Fruit fly (Drosophila melanogaster) whole organism, embryonic: Measurements from ENCODE around the gene CG15772.

Experiments used
- B-H2 ChIP-seq: fragments of 200-800 bp; sonication (Bioruptor generic); optimal IDR thresholded peaks from 2 replicates; lab custom pipeline; 2018; ENCODE audit warnings: missing biosample characterization, mild to moderate bottlenecking, missing genetic modification characterization
- CG10147 ChIP-seq: fragments of 200-800 bp; sonication (Bioruptor generic); optimal IDR thresholded peaks from 2 replicates; lab custom pipeline; 2019; ENCODE audit warnings: missing biosample characterization, mild to moderate bottlenecking, missing genetic modification characterization, moderate library complexity
- CG10979 ChIP-seq: fragments of 200-800 bp; sonication (Bioruptor generic); optimal IDR thresholded peaks from 2 replicates; lab custom pipeline; 2018; ENCODE audit warnings: missing biosample characterization, mild to moderate bottlenecking, missing genetic modification characterization, moderate library complexity
- CG13424 ChIP-seq: fragments of 200-800 bp; sonication (Bioruptor generic); optimal IDR thresholded peaks from 2 replicates; lab custom pipeline; 2019; ENCODE audit warnings: missing biosample characterization, mild to moderate bottlenecking, missing genetic modification characterization, moderate library complexity
- CG14710 ChIP-seq: fragments of 200-800 bp; sonication (Bioruptor generic); optimal IDR thresholded peaks from 3 replicates; lab custom pipeline; 2019; ENCODE audit warnings: missing biosample characterization, mild to moderate bottlenecking, missing genetic modification characterization, moderate library complexity
- CG15073 ChIP-seq: fragments of 200-800 bp; sonication (Bioruptor generic); optimal IDR thresholded peaks from 2 replicates; lab custom pipeline; 2016; ENCODE audit warnings: missing biosample characterization, missing genetic modification characterization
- CG17912 ChIP-seq: fragments of 200-800 bp; sonication (Bioruptor generic); optimal IDR thresholded peaks from 2 replicates; lab custom pipeline; 2018; ENCODE audit warnings: missing biosample characterization, mild to moderate bottlenecking, missing genetic modification characterization
- CG31441 ChIP-seq: fragments of 200-800 bp; sonication (Bioruptor generic); IDR thresholded peaks from 2 replicates; pipeline ENCODE4 v1.3.6; 2022; ENCODE audit warnings: missing biosample characterization, missing genetic modification characterization
- CG34376 ChIP-seq: fragments of 200-800 bp; sonication (Bioruptor generic); optimal IDR thresholded peaks from 2 replicates; lab custom pipeline; 2018; ENCODE audit warnings: missing biosample characterization, mild to moderate bottlenecking, missing genetic modification characterization
- CG4854 ChIP-seq: fragments of 200-800 bp; sonication (Bioruptor generic); optimal IDR thresholded peaks from 2 replicates; lab custom pipeline; 2016; ENCODE audit warnings: missing biosample characterization, missing genetic modification characterization, inconsistent platforms
- CG6765 ChIP-seq: fragments of 200-800 bp; sonication (Bioruptor generic); optimal IDR thresholded peaks from 3 replicates; lab custom pipeline; 2017; ENCODE audit warnings: missing biosample characterization, mild to moderate bottlenecking, missing genetic modification characterization
- CG7271 ChIP-seq: fragments of 200-800 bp; sonication (Bioruptor generic); optimal IDR thresholded peaks from 2 replicates; lab custom pipeline; 2018; ENCODE audit warnings: missing biosample characterization, mild to moderate bottlenecking, missing genetic modification characterization, moderate library complexity
- CG7357 ChIP-seq: fragments of 200-800 bp; sonication (Bioruptor generic); IDR thresholded peaks from 3 replicates; pipeline ENCODE4 v1.3.6; 2022; ENCODE audit warnings: missing biosample characterization, missing genetic modification characterization
- CG9797 ChIP-seq: fragments of 200-800 bp; sonication (Bioruptor generic); optimal IDR thresholded peaks from 3 replicates; lab custom pipeline; 2018; ENCODE audit warnings: missing biosample characterization, mild to moderate bottlenecking, missing genetic modification characterization
- CHES-1-like ChIP-seq: fragments of 200-800 bp; sonication (Bioruptor generic); optimal IDR thresholded peaks from 2 replicates; lab custom pipeline; 2016; ENCODE audit warnings: missing biosample characterization, missing genetic modification characterization
- CrebB ChIP-seq: fragments of 200-800 bp; sonication (Bioruptor generic); optimal IDR thresholded peaks from 3 replicates; lab custom pipeline; 2018; ENCODE audit warnings: missing biosample characterization, mild to moderate bottlenecking, missing genetic modification characterization
- D19B ChIP-seq: fragments of 200-800 bp; sonication (Bioruptor generic); optimal IDR thresholded peaks from 2 replicates; lab custom pipeline; 2017; ENCODE audit warnings: missing biosample characterization, mild to moderate bottlenecking, missing genetic modification characterization
- Elba2 ChIP-seq: fragments of 200-800 bp; sonication (Bioruptor generic); optimal IDR thresholded peaks from 3 replicates; lab custom pipeline; 2016; ENCODE audit warnings: missing biosample characterization, missing genetic modification characterization
- Gug ChIP-seq: fragments of 200-800 bp; sonication (Bioruptor generic); IDR thresholded peaks from 4 replicates; pipeline ENCODE4 v1.3.6; 2022; ENCODE audit warnings: missing biosample characterization, missing genetic modification characterization
- Hand ChIP-seq: fragments of 200-800 bp; sonication (Bioruptor generic); optimal IDR thresholded peaks from 2 replicates; lab custom pipeline; 2017; ENCODE audit warnings: mild to moderate bottlenecking, missing biosample characterization, missing genetic modification reagents, missing genetic modification characterization
- Hey ChIP-seq: fragments of 200-800 bp; sonication (Bioruptor generic); optimal IDR thresholded peaks from 3 replicates; lab custom pipeline; 2018; ENCODE audit warnings: missing biosample characterization, mild to moderate bottlenecking, missing genetic modification characterization
- Hmx ChIP-seq: fragments of 200-800 bp; sonication (Bioruptor generic); optimal IDR thresholded peaks from 2 replicates; lab custom pipeline; 2016; ENCODE audit warnings: missing biosample characterization, missing genetic modification characterization
- Hr78 ChIP-seq, 2 experiments: fragments of 200-800 bp in 1 of 2; fragments of >200 bp in 1 of 2; sonication (Bioruptor generic) in 1 of 2; optimal IDR thresholded peaks; 2 replicates each; lab custom pipeline; 2017 to 2019; ENCODE audit warnings: missing biosample characterization in 2 of 2, missing genetic modification characterization in 2 of 2, mild to moderate bottlenecking in 1 of 2, moderate library complexity in 1 of 2
- Lim3 ChIP-seq: fragments of 200-800 bp; sonication (Bioruptor generic); IDR thresholded peaks from 2 replicates; pipeline ENCODE4 v1.3.6; 2022; ENCODE audit warnings: missing biosample characterization, missing genetic modification characterization
- Oaz ChIP-seq: fragments of 200-800 bp; sonication (Bioruptor generic); IDR thresholded peaks from 2 replicates; pipeline ENCODE4 v1.3.6; 2022; ENCODE audit warnings: missing biosample characterization, missing genetic modification characterization
- Opbp ChIP-seq: fragments of 200-800 bp; sonication (Bioruptor generic); IDR thresholded peaks from 3 replicates; pipeline ENCODE4 v1.3.6; 2022; ENCODE audit warnings: missing biosample characterization, missing genetic modification characterization; ENCODE audit not compliant: partially characterized antibody
- Ravus ChIP-seq: fragments of 200-800 bp; sonication (Bioruptor generic); IDR thresholded peaks from 2 replicates; pipeline ENCODE4 v1.3.6; 2022; ENCODE audit warnings: missing biosample characterization, missing genetic modification characterization
- Sox102F ChIP-seq: fragments of 200-800 bp; sonication (Bioruptor generic); optimal IDR thresholded peaks from 2 replicates; lab custom pipeline; 2018; ENCODE audit warnings: missing biosample characterization, mild to moderate bottlenecking, missing genetic modification characterization, moderate library complexity
- Ssrp ChIP-seq: fragments of 200-800 bp; sonication (Bioruptor generic); optimal IDR thresholded peaks from 2 replicates; lab custom pipeline; 2018; ENCODE audit warnings: missing biosample characterization, mild to moderate bottlenecking, missing genetic modification characterization, moderate library complexity
- Trl ChIP-seq, 3 experiments: fragments of >200 bp in 2 of 3; fragments of 200-800 bp in 1 of 3; sonication (Bioruptor generic) in 1 of 3; optimal IDR thresholded peaks; 2 replicates in 1 of 3; 3 replicates in 2 of 3; lab custom pipeline; 2016 to 2017; ENCODE audit warnings: missing biosample characterization in 1 of 3, missing genetic modification characterization in 1 of 3
- ab ChIP-seq: fragments of 200-800 bp; sonication (Bioruptor generic); optimal IDR thresholded peaks from 2 replicates; lab custom pipeline; 2016; ENCODE audit warnings: missing biosample characterization, missing genetic modification characterization
- bsh ChIP-seq, 2 experiments: fragments of 200-800 bp; sonication (Bioruptor generic); optimal IDR thresholded peaks; 2 replicates each; lab custom pipeline; 2017 to 2018; ENCODE audit warnings: mild to moderate bottlenecking in 2 of 2, missing biosample characterization in 2 of 2, missing genetic modification characterization in 2 of 2, moderate library complexity in 1 of 2
- cato ChIP-seq: fragments of 200-800 bp; sonication (Bioruptor generic); optimal IDR thresholded peaks from 2 replicates; lab custom pipeline; 2016; ENCODE audit warnings: missing biosample characterization, missing genetic modification characterization, borderline replicate concordance
- dimm ChIP-seq: fragments of 200-800 bp; sonication (Bioruptor generic); IDR thresholded peaks from 2 replicates; pipeline ENCODE4 v1.3.6; 2022; ENCODE audit warnings: missing biosample characterization, missing genetic modification characterization
- her ChIP-seq: fragments of 200-800 bp; sonication (Bioruptor generic); optimal IDR thresholded peaks from 2 replicates; lab custom pipeline; 2016; ENCODE audit warnings: missing biosample characterization, missing genetic modification characterization
- mld ChIP-seq: fragments of 200-800 bp; sonication (Bioruptor generic); IDR thresholded peaks from 3 replicates; pipeline ENCODE4 v1.3.6; 2022; ENCODE audit warnings: missing biosample characterization, missing genetic modification characterization; ENCODE audit not compliant: partially characterized antibody
- nau ChIP-seq: fragments of 200-800 bp; sonication (Bioruptor generic); optimal IDR thresholded peaks from 3 replicates; lab custom pipeline; 2017; ENCODE audit warnings: missing biosample characterization, mild to moderate bottlenecking, missing genetic modification characterization, missing genetic modification reagents
- pan ChIP-seq, 4 experiments: fragments of >200 bp in 3 of 4; fragments of 200-800 bp in 1 of 4; sonication (Bioruptor generic) in 1 of 4; optimal IDR thresholded peaks in 3 of 4; IDR thresholded peaks in 1 of 4; 2 replicates each; pipeline versions ENCODE4 v1.3.6 to Lab custom; 2017 to 2022; ENCODE audit warnings: missing biosample characterization in 2 of 4, missing genetic modification characterization in 2 of 4, mixed read lengths in 1 of 4
- pb ChIP-seq: fragments of 200-800 bp; sonication (Bioruptor generic); optimal IDR thresholded peaks from 3 replicates; lab custom pipeline; 2016; ENCODE audit warnings: missing biosample characterization, missing genetic modification characterization
- run ChIP-seq: fragments of 200-800 bp; sonication (Bioruptor generic); optimal IDR thresholded peaks from 3 replicates; lab custom pipeline; 2018; ENCODE audit warnings: missing biosample characterization, mild to moderate bottlenecking, missing genetic modification characterization
- sc ChIP-seq, 3 experiments: fragments of >200 bp in 2 of 3; fragments of 200-800 bp in 1 of 3; sonication (Bioruptor generic) in 1 of 3; optimal IDR thresholded peaks; 2 replicates in 2 of 3; 3 replicates in 1 of 3; lab custom pipeline; 2017; ENCODE audit warnings: mild to moderate bottlenecking in 1 of 3, missing biosample characterization in 1 of 3, missing genetic modification characterization in 1 of 3, missing genetic modification reagents in 1 of 3
- sd ChIP-seq: fragments of 200-800 bp; sonication (Bioruptor generic); optimal IDR thresholded peaks from 3 replicates; lab custom pipeline; 2018; ENCODE audit warnings: missing biosample characterization, mild to moderate bottlenecking, missing genetic modification characterization, moderate library complexity
- slbo ChIP-seq: fragments of 200-800 bp; sonication (Bioruptor generic); IDR thresholded peaks from 2 replicates; pipeline ENCODE4 v1.3.6; 2022; ENCODE audit warnings: missing biosample characterization, missing genetic modification characterization
- slp2 ChIP-seq: fragments of 200-800 bp; sonication (Bioruptor generic); optimal IDR thresholded peaks from 2 replicates; lab custom pipeline; 2016; ENCODE audit warnings: missing biosample characterization, missing genetic modification characterization
- sqz ChIP-seq: fragments of 200-800 bp; sonication (Bioruptor generic); optimal IDR thresholded peaks from 3 replicates; lab custom pipeline; 2018; ENCODE audit warnings: missing biosample characterization, mild to moderate bottlenecking, missing genetic modification characterization
- stc ChIP-seq: fragments of 200-800 bp; sonication (Bioruptor generic); IDR thresholded peaks from 2 replicates; pipeline ENCODE4 v1.3.6; 2022; ENCODE audit warnings: missing biosample characterization, missing genetic modification characterization

CG15772 gene

DNA sequence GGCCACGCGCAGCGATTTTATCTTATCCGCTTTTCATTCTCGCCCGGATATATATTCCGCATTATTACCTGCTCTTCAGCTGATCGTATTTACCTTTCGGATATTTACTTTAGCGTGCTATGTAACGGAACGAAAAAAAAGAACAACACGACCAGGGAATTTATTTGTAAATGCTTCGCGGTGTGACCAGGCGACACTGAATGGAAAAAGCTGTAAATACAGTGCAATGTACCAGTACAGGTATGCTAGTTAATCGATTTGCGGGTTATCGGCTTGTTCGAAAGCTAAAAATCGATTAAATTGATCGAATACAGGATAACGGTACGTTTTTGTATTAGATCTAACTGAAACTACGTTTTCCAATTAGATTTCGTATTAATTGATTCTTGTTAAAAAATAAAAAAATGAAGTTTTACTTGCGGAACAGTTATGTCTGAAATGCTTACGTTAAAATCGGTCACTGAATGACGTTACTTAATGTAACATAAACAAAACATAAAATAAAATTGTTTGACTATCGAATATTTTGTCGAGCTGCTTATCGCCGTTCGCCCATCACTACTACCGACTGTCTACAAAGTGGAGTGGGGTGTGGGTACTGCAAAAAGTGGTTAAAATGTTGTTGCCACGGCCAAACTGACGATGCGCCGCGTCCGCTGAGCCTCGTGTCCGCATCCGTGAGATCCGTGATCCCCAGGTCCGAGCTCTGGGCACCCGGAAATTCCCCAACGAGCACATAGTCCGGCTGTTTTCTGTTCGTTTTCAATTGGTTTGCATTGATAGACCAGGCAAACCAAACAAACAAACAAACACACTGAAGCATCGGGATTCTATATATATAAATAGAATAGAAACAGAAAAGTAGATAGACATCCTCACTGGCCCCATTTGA, 12.2 kb downstream of the CG15772 start, which contains the start of the genes MAPk-Ak2 and CG42699 (continued):
- peak; percentile 71 for TF ChIP-seq CG13424
- TF ChIP-seq D19B (GFP tag; lab: Kevin White, UChicago): peak; percentile 36
- peak; percentile 87 for TF ChIP-seq CHES-1-like (GFP tag; lab: Kevin White, UChicago)
- peak; percentile 58; the same call in 1 of the 2 replicates for TF ChIP-seq stc
- TF ChIP-seq Ssrp (tag; lab: Kevin White, UChicago): no peak
- TF ChIP-seq sc (optimal IDR thresholded peaks at IDR 0.05; lab: Kevin White, UChicago): no peak
- peak; percentile 69 for TF ChIP-seq sc (GFP tag; optimal IDR thresholded peaks at IDR 0.05; lab: Kevin White, UChicago)
- TF ChIP-seq Trl (optimal IDR thresholded peaks at IDR 0.05; lab: Kevin White, UChicago): no peak
- TF ChIP-seq Trl (GFP tag; optimal IDR thresholded peaks at IDR 0.05; lab: Kevin White, UChicago): peak; percentile 91
- TF ChIP-seq CG34376: peak; percentile 94
- peak; percentile 62 for TF ChIP-seq run (tag; lab: Kevin White, UChicago)
- TF ChIP-seq CG10979 (tag; lab: Kevin White, UChicago): no peak
- TF ChIP-seq Ravus (GFP tag; lab: Robert Waterston, UW): no peak
- TF ChIP-seq CG6765 (GFP tag; lab: Kevin White, UChicago): peak; percentile 82
- TF ChIP-seq dimm (GFP tag; lab: Robert Waterston, UW): no peak
- no peak for TF ChIP-seq Gug (GFP tag; lab: Robert Waterston, UW)
- no peak for TF ChIP-seq CG15073
- TF ChIP-seq CG9797 (GFP tag; lab: Kevin White, UChicago): peak; percentile 77
- TF ChIP-seq sd (tag; lab: Kevin White, UChicago): peak; percentile 92
- TF ChIP-seq cato: peak; percentile 60
- TF ChIP-seq pb (GFP tag; lab: Kevin White, UChicago): peak; percentile 75
- TF ChIP-seq mld: peak; percentile 61; the same call in 2 of the 3 replicates
- TF ChIP-seq Oaz (GFP tag; lab: Robert Waterston, UW): no peak
- TF ChIP-seq sqz: peak; percentile 95
- peak; percentile 90 for TF ChIP-seq nau
- peak; percentile 65 for TF ChIP-seq CG14710
- TF ChIP-seq CG4854 (GFP tag; lab: Kevin White, UChicago): peak; percentile 72
- TF ChIP-seq pan (optimal IDR thresholded peaks at IDR 0.05; lab: Kevin White, UChicago): no peak
- peak in 1 of 2 experiments; percentile 69 for TF ChIP-seq pan (GFP tag; optimal IDR thresholded peaks at IDR 0.05 in 1 of 2, IDR thresholded peaks at IDR 0.05 in 1 of 2)
- TF ChIP-seq Elba2 (GFP tag; lab: Kevin White, UChicago): no peak
- peak; percentile 66; the same call in 2 of the 3 replicates for TF ChIP-seq Opbp (GFP tag; lab: Robert Waterston, UW)
- TF ChIP-seq Hand (GFP tag; lab: Kevin White, UChicago): peak; percentile 62
- peak; percentile 45; the same call in 1 of the 2 replicates for TF ChIP-seq CG31441
- TF ChIP-seq slbo (GFP tag; lab: Robert Waterston, UW): peak; percentile 51; the same call in 1 of the 2 replicates
- TF ChIP-seq her (GFP tag; lab: Kevin White, UChicago): peak; percentile 85
- no peak for TF ChIP-seq Hmx (GFP tag; lab: Kevin White, UChicago)
- TF ChIP-seq B-H2: peak; percentile 87
- TF ChIP-seq CG10147 (GFP tag; lab: Kevin White, UChicago): no peak
- no peak for TF ChIP-seq ab
- no peak for TF ChIP-seq Lim3 (GFP tag; lab: Robert Waterston, UW)
- no peak for TF ChIP-seq Sox102F (GFP tag; lab: Kevin White, UChicago)
- peak; percentile 60 to 76 for TF ChIP-seq bsh (GFP tag; optimal IDR thresholded peaks at IDR 0.05; lab: Kevin White, UChicago)
- peak; percentile 56 for TF ChIP-seq slp2 (GFP tag; lab: Kevin White, UChicago)
- no peak for TF ChIP-seq CG7357
- TF ChIP-seq CG7271: peak; percentile 25
- peak; percentile 80 for TF ChIP-seq Hey (tag; lab: Kevin White, UChicago)
- peak; percentile 92 for TF ChIP-seq CG17912 (GFP tag; lab: Kevin White, UChicago)
- no peak for TF ChIP-seq Hr78 (GFP tag; optimal IDR thresholded peaks at IDR 0.05; lab: Kevin White, UChicago)
- TF ChIP-seq CrebB (tag; lab: Kevin White, UChicago): peak; percentile 87
